Worm (Caenorhabditis elegans) whole organism, L1 larva: ENCODE measurements around the gene B0244.15.

Experiments used
- C16A3.4 ChIP-seq: fragments of 150-350 bp; optimal IDR thresholded peaks from 2 replicates; lab custom pipeline; 2014; ENCODE audit warnings: missing biosample characterization, missing genetic modification characterization
- ama-1 ChIP-seq: fragments of 150-350 bp; optimal IDR thresholded peaks from 2 replicates; lab custom pipeline; 2014
- ceh-63 ChIP-seq: fragments of 200-800 bp; sonication (Bioruptor generic); optimal IDR thresholded peaks from 2 replicates; lab custom pipeline; 2018; ENCODE audit warnings: mild to moderate bottlenecking, missing genetic modification characterization, missing compliant biosample characterization
- ceh-8 ChIP-seq: fragments of 200-800 bp; sonication (Bioruptor generic); optimal IDR thresholded peaks from 2 replicates; lab custom pipeline; 2018; ENCODE audit warnings: mild to moderate bottlenecking, missing genetic modification characterization, moderate library complexity, missing compliant biosample characterization
- ceh-82 ChIP-seq, 3 experiments: fragments of 150-350 bp in 1 of 3; sonication (generic microtip) in 2 of 3; optimal IDR thresholded peaks; 2 replicates each; lab custom pipeline; 2014 to 2017; ENCODE audit warnings: missing biosample characterization in 3 of 3, missing genetic modification characterization in 3 of 3
- ceh-88 ChIP-seq: fragments of 200-800 bp; sonication (Bioruptor generic); IDR thresholded peaks from 2 replicates; pipeline ENCODE4 v1.3.6; 2022; ENCODE audit warnings: missing genetic modification characterization, missing compliant biosample characterization
- ceh-90 ChIP-seq: sonication (generic microtip); optimal IDR thresholded peaks from 2 replicates; lab custom pipeline; 2016; ENCODE audit warnings: missing genetic modification characterization, missing compliant biosample characterization
- ces-1 ChIP-seq: fragments of 150-350 bp; optimal IDR thresholded peaks from 2 replicates; lab custom pipeline; 2014; ENCODE audit warnings: missing biosample characterization, missing genetic modification reagents, missing genetic modification characterization
- dpl-1 ChIP-seq, 3 experiments: fragments of 150-350 bp in 2 of 3; sonication (generic microtip) in 1 of 3; optimal IDR thresholded peaks; 2 replicates each; lab custom pipeline; 2014 to 2017; ENCODE audit warnings: missing biosample characterization in 3 of 3, missing genetic modification characterization in 3 of 3, missing genetic modification reagents in 3 of 3
- dsc-1 ChIP-seq: sonication (generic microtip); optimal IDR thresholded peaks from 2 replicates; lab custom pipeline; 2016; ENCODE audit warnings: mild to moderate bottlenecking, missing genetic modification characterization, missing compliant biosample characterization
- efl-1 ChIP-seq, 4 experiments: fragments of 150-350 bp; optimal IDR thresholded peaks in 3 of 4; peaks in 1 of 4; 1 replicate in 1 of 4; 2 replicates in 3 of 4; lab custom pipeline; 2014; ENCODE audit warnings: missing biosample characterization in 2 of 4, missing genetic modification characterization in 2 of 4, missing genetic modification reagents in 2 of 4
- efl-3 ChIP-seq: fragments of 200-800 bp; sonication (Bioruptor generic); optimal IDR thresholded peaks from 2 replicates; lab custom pipeline; 2018; ENCODE audit warnings: mild to moderate bottlenecking, missing genetic modification characterization, missing compliant biosample characterization
- egl-13 ChIP-seq: sonication (generic microtip); optimal IDR thresholded peaks from 2 replicates; lab custom pipeline; 2016; ENCODE audit warnings: missing genotype, missing genetic modification reagents, missing genetic modification characterization, missing compliant biosample characterization
- egl-27 ChIP-seq, 2 experiments: fragments of 150-350 bp in 1 of 2; sonication (generic microtip); optimal IDR thresholded peaks; 3 replicates each; lab custom pipeline; 2017 to 2018; ENCODE audit warnings: missing biosample characterization in 2 of 2, missing genetic modification characterization in 2 of 2, missing genetic modification reagents in 2 of 2
- elt-2 ChIP-seq: sonication (generic microtip); optimal IDR thresholded peaks from 2 replicates; lab custom pipeline; 2016; ENCODE audit warnings: missing genetic modification characterization, mild to moderate bottlenecking, inconsistent platforms, missing compliant biosample characterization, missing genetic modification reagents
- fkh-4 ChIP-seq: sonication (generic microtip); optimal IDR thresholded peaks from 2 replicates; lab custom pipeline; 2016; ENCODE audit warnings: missing compliant biosample characterization, missing genetic modification characterization, borderline replicate concordance
- fkh-8 ChIP-seq: sonication (generic microtip); optimal IDR thresholded peaks from 2 replicates; lab custom pipeline; 2016; ENCODE audit warnings: mild to moderate bottlenecking, missing genetic modification characterization, missing compliant biosample characterization
- hlh-4 ChIP-seq: sonication (generic microtip); optimal IDR thresholded peaks from 2 replicates; lab custom pipeline; 2016; ENCODE audit warnings: mild to moderate bottlenecking, missing genetic modification characterization, missing compliant biosample characterization
- hpl-2 ChIP-seq: fragments of 150-350 bp; optimal IDR thresholded peaks from 2 replicates; lab custom pipeline; 2014; ENCODE audit warnings: missing biosample characterization, missing genetic modification reagents, missing genetic modification characterization
- irx-1 ChIP-seq: sonication (generic microtip); optimal IDR thresholded peaks from 2 replicates; lab custom pipeline; 2016; ENCODE audit warnings: missing genetic modification characterization, missing compliant biosample characterization
- isw-1 ChIP-seq: fragments of 200-800 bp; sonication (Bioruptor generic); IDR thresholded peaks from 2 replicates; pipeline ENCODE4 v1.3.6; 2022; ENCODE audit warnings: missing genetic modification characterization, missing compliant biosample characterization
- lin-13 ChIP-seq: fragments of 150-350 bp; optimal IDR thresholded peaks from 2 replicates; lab custom pipeline; 2014; ENCODE audit warnings: missing biosample characterization, missing genetic modification reagents, missing genetic modification characterization
- lin-14 ChIP-seq: fragments of 200-800 bp; sonication (Bioruptor generic); optimal IDR thresholded peaks from 2 replicates; lab custom pipeline; 2018; ENCODE audit warnings: mild to moderate bottlenecking, missing genetic modification characterization, moderate library complexity, missing compliant biosample characterization
- lin-39 ChIP-seq: fragments of 150-350 bp; optimal IDR thresholded peaks from 2 replicates; lab custom pipeline; 2014; ENCODE audit warnings: missing biosample characterization, missing genetic modification reagents, missing genetic modification characterization
- lir-3 ChIP-seq: sonication (generic microtip); optimal IDR thresholded peaks from 2 replicates; lab custom pipeline; 2016; ENCODE audit warnings: mild to moderate bottlenecking, missing genetic modification characterization, moderate library complexity, missing compliant biosample characterization; ENCODE audit not compliant: poor library complexity
- lsy-2 ChIP-seq, 2 experiments: fragments of 150-350 bp; optimal IDR thresholded peaks; 2 replicates each; lab custom pipeline; 2014; ENCODE audit warnings: missing biosample characterization in 2 of 2, missing genetic modification characterization in 2 of 2
- nhr-12 ChIP-seq: sonication (generic microtip); optimal IDR thresholded peaks from 2 replicates; lab custom pipeline; 2017; ENCODE audit warnings: missing biosample characterization, missing genetic modification characterization
- nhr-19 ChIP-seq: fragments of 200-800 bp; sonication (Bioruptor generic); conservative IDR thresholded peaks from 2 replicates; pipeline ENCODE4 v1.3.6; 2022; ENCODE audit warnings: missing genetic modification characterization, missing compliant biosample characterization
- nhr-28 ChIP-seq: fragments of 150-350 bp; optimal IDR thresholded peaks from 2 replicates; lab custom pipeline; 2014; ENCODE audit warnings: missing biosample characterization, missing genetic modification characterization
- nhr-47 ChIP-seq: sonication (generic microtip); optimal IDR thresholded peaks from 2 replicates; lab custom pipeline; 2016; ENCODE audit warnings: mild to moderate bottlenecking, missing genetic modification characterization, moderate library complexity, missing compliant biosample characterization
- nhr-71 ChIP-seq: sonication (generic microtip); optimal IDR thresholded peaks from 2 replicates; lab custom pipeline; 2016; ENCODE audit warnings: mild to moderate bottlenecking, missing genetic modification characterization, moderate library complexity, missing compliant biosample characterization
- nhr-76 ChIP-seq: sonication (generic microtip); optimal IDR thresholded peaks from 2 replicates; lab custom pipeline; 2017; ENCODE audit warnings: missing biosample characterization, missing genetic modification characterization
- nhr-84 ChIP-seq: sonication (generic microtip); optimal IDR thresholded peaks from 2 replicates; lab custom pipeline; 2017; ENCODE audit warnings: missing biosample characterization, missing genetic modification characterization
- nhr-85 ChIP-seq: sonication (generic microtip); peaks from one replicate; lab custom pipeline; 2016; ENCODE audit warnings: missing genetic modification characterization, inconsistent platforms, missing compliant biosample characterization
- nhr-90 ChIP-seq: sonication (generic microtip); optimal IDR thresholded peaks from 2 replicates; lab custom pipeline; 2016; ENCODE audit warnings: mild to moderate bottlenecking, missing genetic modification characterization, missing compliant biosample characterization; ENCODE audit not compliant: poor library complexity
- pag-3 ChIP-seq: sonication (generic microtip); optimal IDR thresholded peaks from 2 replicates; lab custom pipeline; 2017; ENCODE audit warnings: missing genetic modification characterization, mild to moderate bottlenecking, missing compliant biosample characterization, antibody characterized with exemption, borderline replicate concordance; ENCODE audit not compliant: insufficient read depth
- pax-3 ChIP-seq: fragments of 200-800 bp; sonication (Bioruptor generic); optimal IDR thresholded peaks from 2 replicates; lab custom pipeline; 2018; ENCODE audit warnings: mild to moderate bottlenecking, missing genetic modification characterization, moderate library complexity, missing compliant biosample characterization
- snpc-4 ChIP-seq: fragments of 150-350 bp; optimal IDR thresholded peaks from 2 replicates; lab custom pipeline; 2014; ENCODE audit warnings: missing biosample characterization, missing genetic modification characterization
- sptf-1 ChIP-seq: fragments of 150-350 bp; optimal IDR thresholded peaks from 2 replicates; lab custom pipeline; 2014; ENCODE audit warnings: missing biosample characterization, missing genetic modification characterization
- swsn-7 ChIP-seq: sonication (generic microtip); optimal IDR thresholded peaks from 2 replicates; lab custom pipeline; 2016; ENCODE audit warnings: missing genetic modification characterization, missing compliant biosample characterization
- vab-15 ChIP-seq: sonication (generic microtip); optimal IDR thresholded peaks from 2 replicates; lab custom pipeline; 2017; ENCODE audit warnings: missing genotype, mild to moderate bottlenecking, missing genetic modification characterization, missing compliant biosample characterization
- ztf-11 ChIP-seq, 2 experiments: sonication (generic microtip); optimal IDR thresholded peaks; 2 replicates each; lab custom pipeline; 2016 to 2017; ENCODE audit warnings: missing genetic modification characterization in 2 of 2, missing biosample characterization in 1 of 2, missing compliant biosample characterization in 1 of 2
- ztf-4 ChIP-seq: fragments of 150-350 bp; optimal IDR thresholded peaks from 2 replicates; lab custom pipeline; 2014; ENCODE audit warnings: missing biosample characterization, missing genetic modification characterization

B0244.15 gene

DNA sequence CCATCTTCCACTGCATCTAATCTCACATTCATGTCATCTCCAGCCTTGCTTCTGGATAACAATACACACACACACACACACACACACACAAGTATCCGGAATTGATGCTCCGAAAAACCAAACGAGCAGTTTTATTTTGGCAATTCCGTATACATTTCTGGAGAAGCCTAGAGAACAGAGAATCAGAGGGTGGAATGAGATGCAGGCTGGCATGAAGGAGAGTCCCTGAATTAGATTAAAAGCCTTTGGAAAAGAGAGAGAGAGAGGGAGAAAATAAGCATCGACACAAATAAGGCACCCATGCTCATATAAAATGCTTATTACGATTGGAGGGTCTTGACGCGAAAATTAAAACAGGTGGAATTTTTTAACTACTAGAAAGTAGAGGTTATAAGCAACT lies 17.5 kb downstream of the B0244.15 start:
- TF ChIP-seq lin-39 (tag; lab: Kevin White, UChicago) (no peak), lin-14 (GFP tag; lab: Kevin White, UChicago) (peak; percentile 60)
- TF ChIP-seq, all 84 proteins: peak for 1

DNA sequence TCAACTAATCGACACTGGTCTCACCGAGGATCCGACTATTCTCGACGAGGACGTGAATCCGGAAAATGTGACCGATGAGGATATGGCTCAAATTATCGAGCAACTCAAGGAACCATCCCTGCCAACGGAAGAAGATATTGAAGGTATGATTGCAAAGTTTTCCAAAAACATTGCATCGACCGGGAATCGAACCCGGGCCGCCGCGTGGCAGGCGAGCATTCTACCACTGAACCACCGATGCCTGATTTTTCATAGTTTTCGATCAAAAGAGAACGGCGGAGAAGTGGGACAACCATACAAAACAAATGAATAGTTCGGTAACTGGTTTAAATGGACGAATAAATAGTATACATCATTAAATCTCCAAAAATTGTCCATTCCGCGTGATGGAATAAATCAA lies 18.7 kb downstream of the B0244.15 start:
- no peak for TF ChIP-seq efl-3 (GFP tag; lab: Kevin White, UChicago)
- TF ChIP-seq swsn-7 (tag; lab: Kevin White, UChicago) = no peak
- no peak for TF ChIP-seq nhr-28 (tag; lab: Kevin White, UChicago)
- no peak for TF ChIP-seq egl-27 (tag; optimal IDR thresholded peaks at IDR 0.05; lab: Kevin White, UChicago)
- TF ChIP-seq ceh-90 (tag; lab: Kevin White, UChicago) = no peak
- TF ChIP-seq hpl-2 (GFP tag; lab: Kevin White, UChicago) = no peak
- TF ChIP-seq nhr-12 (tag; lab: Kevin White, UChicago) = no peak
- TF ChIP-seq nhr-85 = no peak
- TF ChIP-seq irx-1 (tag; lab: Kevin White, UChicago) = no peak
- TF ChIP-seq lir-3 (tag; lab: Kevin White, UChicago) = no peak

DNA sequence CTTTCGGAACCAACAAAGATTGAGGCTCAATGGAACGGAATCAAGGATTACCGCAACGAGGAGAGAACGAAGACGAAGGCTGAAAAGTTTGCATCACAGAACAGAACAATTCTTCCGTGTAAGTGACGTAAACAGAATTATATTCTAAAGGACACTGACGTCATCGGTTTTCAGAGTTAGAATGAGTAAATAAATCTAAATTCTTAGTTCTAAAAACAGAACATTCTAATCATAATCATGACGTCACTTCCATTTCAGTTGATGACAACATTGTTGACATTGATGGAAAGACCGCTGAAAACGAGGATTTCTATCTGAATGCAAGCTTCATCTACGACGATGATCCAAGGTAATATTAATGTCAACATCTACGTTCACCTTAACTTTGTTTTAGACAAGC lies 20.8 kb downstream of the B0244.15 start:
- TF ChIP-seq nhr-47 (peak; percentile 30), elt-2 (tag; lab: Kevin White, UChicago) (no peak), nhr-76 (tag; lab: Kevin White, UChicago) (no peak), nhr-71 (peak; percentile 51), egl-13 (tag; lab: Kevin White, UChicago) (no peak), C16A3.4 (tag; lab: Kevin White, UChicago) (no peak), fkh-4 (tag; lab: Kevin White, UChicago) (no peak), fkh-8 (peak; percentile 75), lin-14 (GFP tag; lab: Kevin White, UChicago) (peak; percentile 5), pax-3 (tag; lab: Kevin White, UChicago) (peak; percentile 28), dsc-1 (tag; lab: Kevin White, UChicago) (peak; percentile 43), ztf-11 (tag; optimal IDR thresholded peaks at IDR 0.05; lab: Kevin White, UChicago) (no peak), ces-1 (GFP tag; lab: Kevin White, UChicago) (no peak), nhr-19 (GFP tag; lab: Robert Waterston, UW) (no peak), hlh-4 (tag; lab: Kevin White, UChicago) (no peak), lsy-2 (tag; optimal IDR thresholded peaks at IDR 0.05; lab: Kevin White, UChicago) (peak in 1 of 2 experiments; percentile 8), ztf-4 (tag; lab: Kevin White, UChicago) (peak; percentile 46)

DNA sequence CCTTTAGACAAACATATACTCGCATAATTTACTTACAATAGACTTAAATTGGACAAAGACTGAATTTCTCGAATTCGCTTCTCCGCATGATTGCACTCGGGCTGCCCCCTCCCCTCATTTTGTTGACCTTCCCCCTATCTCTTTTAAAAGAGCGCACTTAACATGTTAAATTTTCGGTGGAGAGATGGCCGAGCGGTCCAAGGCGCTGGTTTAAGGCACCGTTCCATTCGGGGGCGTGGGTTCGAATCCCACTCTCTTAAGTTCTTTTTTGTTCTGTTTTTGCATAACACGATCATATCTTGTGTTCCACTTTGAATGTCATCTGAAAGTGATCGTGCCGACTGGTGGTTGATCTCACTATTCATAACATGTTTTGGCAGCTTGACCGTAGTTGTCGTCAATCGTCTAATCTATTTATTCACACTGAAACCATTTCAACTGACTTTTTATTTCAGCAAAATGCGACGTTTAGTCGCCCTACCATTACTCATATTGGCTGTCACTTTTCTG lies 26.6 kb downstream of the B0244.15 start, which contains the start of gene cutl-23:
TSS of gene cutl-23 (plus strand) at position 460 of the 510 bp plus-strand sequence.
- TF ChIP-seq fkh-8 (no peak), ceh-82 (tag; optimal IDR thresholded peaks at IDR 0.05; lab: Kevin White, UChicago) (no peak), vab-15 (tag; lab: Kevin White, UChicago) (no peak), lsy-2 (tag; optimal IDR thresholded peaks at IDR 0.05; lab: Kevin White, UChicago) (no peak), ztf-4 (tag; lab: Kevin White, UChicago) (no peak), ama-1 (lab: Kevin White, UChicago) (no peak), egl-13 (tag; lab: Kevin White, UChicago) (no peak), lin-14 (GFP tag; lab: Kevin White, UChicago) (no peak), ceh-63 (GFP tag; lab: Kevin White, UChicago) (no peak), nhr-84 (no peak), ceh-90 (tag; lab: Kevin White, UChicago) (no peak), nhr-85 (no peak), egl-27 (tag; optimal IDR thresholded peaks at IDR 0.05; lab: Kevin White, UChicago) (no peak), elt-2 (tag; lab: Kevin White, UChicago) (no peak), efl-1 (optimal IDR thresholded peaks at IDR 0.05; lab: Kevin White, UChicago) (peak in 1 of 2 experiments; percentile 12), efl-1 (GFP tag; optimal IDR thresholded peaks at IDR 0.05 in 1 of 2; lab: Kevin White, UChicago) (peak in 1 of 2 experiments; percentile 94), pag-3 (no peak), ceh-88 (GFP tag; lab: Robert Waterston, UW) (no peak), nhr-28 (tag; lab: Kevin White, UChicago) (no peak), snpc-4 (no peak), efl-3 (GFP tag; lab: Kevin White, UChicago) (no peak), dpl-1 (GFP tag; optimal IDR thresholded peaks at IDR 0.05; lab: Kevin White, UChicago) (peak in 1 of 3 experiments; percentile 32), ceh-8 (no peak), nhr-90 (tag; lab: Kevin White, UChicago) (peak; percentile 35), sptf-1 (tag; lab: Kevin White, UChicago) (no peak), swsn-7 (tag; lab: Kevin White, UChicago) (peak; percentile 8), isw-1 (GFP tag; lab: Robert Waterston, UW) (no peak), nhr-47 (no peak), lin-13 (GFP tag; lab: Kevin White, UChicago) (no peak), lin-39 (tag; lab: Kevin White, UChicago) (no peak)
